Worm (Caenorhabditis elegans) whole organism, midembryonic: Measurements from ENCODE around the gene sid-2.

ENCODE experiments used
- T22C8.4 ChIP-seq: fragments of 200-800 bp; sonication (Bioruptor generic); IDR thresholded peaks from 2 replicates; pipeline ENCODE4 v1.3.6; 2022; ENCODE audit warnings: missing genetic modification characterization, missing compliant biosample characterization
- cog-1 ChIP-seq: sonication (generic microtip); optimal IDR thresholded peaks from 2 replicates; lab custom pipeline; 2016; ENCODE audit warnings: missing genetic modification characterization, missing compliant biosample characterization
- flt-1 ChIP-seq: fragments of 200-800 bp; sonication (Bioruptor generic); IDR thresholded peaks from 2 replicates; pipeline ENCODE4 v1.3.6; 2022; ENCODE audit warnings: missing genetic modification characterization, missing compliant biosample characterization
- klf-2 ChIP-seq: fragments of 200-800 bp; sonication (Bioruptor generic); conservative IDR thresholded peaks from 2 replicates; pipeline ENCODE4 v1.3.6; 2022; ENCODE audit warnings: missing genetic modification reagents, missing genetic modification characterization, missing compliant biosample characterization
- med-1 ChIP-seq: sonication (generic microtip); optimal IDR thresholded peaks from 2 replicates; lab custom pipeline; 2017; ENCODE audit warnings: missing genetic modification characterization, mild to moderate bottlenecking, missing compliant biosample characterization, antibody characterized with exemption, missing genetic modification reagents; ENCODE audit not compliant: insufficient read depth
- ref-1 ChIP-seq: fragments of 200-800 bp; sonication (Bioruptor generic); conservative IDR thresholded peaks from 2 replicates; pipeline ENCODE4 v1.3.6; 2022; ENCODE audit warnings: missing genetic modification reagents, missing genetic modification characterization, missing compliant biosample characterization
- tab-1 ChIP-seq: fragments of 200-800 bp; sonication (Bioruptor generic); IDR thresholded peaks from 2 replicates; pipeline ENCODE4 v1.3.6; 2022; ENCODE audit warnings: missing genetic modification characterization, missing compliant biosample characterization
- ztf-23 ChIP-seq: fragments of 200-800 bp; sonication (Bioruptor generic); IDR thresholded peaks from 2 replicates; pipeline ENCODE4 v1.3.6; 2022; ENCODE audit warnings: missing genetic modification reagents, missing genetic modification characterization, missing compliant biosample characterization
- ztf-29 ChIP-seq: fragments of 200-800 bp; sonication (Bioruptor generic); IDR thresholded peaks from 2 replicates; pipeline ENCODE4 v1.3.6; 2022; ENCODE audit warnings: missing genetic modification reagents, missing genetic modification characterization, missing compliant biosample characterization

sid-2 gene

DNA sequence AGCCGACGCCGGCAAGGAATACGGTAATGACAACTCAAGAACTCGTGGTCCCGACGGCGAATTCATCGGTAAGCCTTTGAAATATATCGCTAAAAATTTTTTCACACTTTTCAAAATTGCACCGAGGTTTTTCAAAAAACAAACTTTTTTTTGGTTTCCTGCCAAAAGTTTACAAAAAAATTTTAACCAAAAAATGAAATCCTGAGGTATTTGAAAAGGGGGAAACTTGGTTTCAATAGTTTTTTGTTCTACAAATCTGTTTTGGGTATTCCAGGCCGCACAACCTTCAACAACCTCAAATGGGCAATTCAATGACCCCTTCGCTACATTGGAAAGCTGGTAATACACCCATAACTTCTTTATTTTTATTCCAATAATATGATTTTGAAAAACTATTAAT is 2.8 kb downstream of the sid-2 start:
- TF ChIP-seq klf-2 (GFP tag; lab: Robert Waterston, UW) (no peak), cog-1 (tag; lab: Kevin White, UChicago) (no peak), ztf-23 (no peak), med-1 (GFP tag; lab: Kevin White, UChicago) (no peak), ztf-29 (GFP tag; lab: Robert Waterston, UW) (no peak), flt-1 (no peak), tab-1 (GFP tag; lab: Robert Waterston, UW) (no peak), ref-1 (GFP tag; lab: Robert Waterston, UW) (no peak), T22C8.4 (GFP tag; lab: Robert Waterston, UW) (no peak)

DNA sequence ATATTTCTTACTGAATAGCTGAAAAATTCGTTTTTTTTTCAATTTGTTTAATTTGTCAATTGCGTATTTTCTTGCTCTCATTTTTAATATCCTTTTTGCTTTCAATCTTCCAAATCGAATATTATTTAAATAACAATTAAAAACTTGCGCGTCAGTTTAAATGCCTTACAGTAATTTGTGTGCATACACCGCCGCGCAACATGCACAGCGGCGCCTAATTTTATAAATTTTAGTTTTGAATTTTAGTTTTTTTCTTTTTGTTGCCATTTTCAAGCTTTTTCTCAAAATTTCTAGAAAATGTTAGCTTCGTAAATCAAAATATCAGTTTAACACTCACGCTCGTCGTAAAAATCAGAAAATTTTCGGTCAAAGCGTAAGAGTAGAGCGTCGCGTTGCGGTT is 4.0 kb downstream of the sid-2 start:
- TF ChIP-seq flt-1, result no peak
- no peak for TF ChIP-seq ztf-29 (GFP tag; lab: Robert Waterston, UW)
- no peak for TF ChIP-seq ztf-23
- no peak for TF ChIP-seq cog-1 (tag; lab: Kevin White, UChicago)
- no peak for TF ChIP-seq med-1 (GFP tag; lab: Kevin White, UChicago)
- no peak for TF ChIP-seq tab-1 (GFP tag; lab: Robert Waterston, UW)
- TF ChIP-seq T22C8.4 (GFP tag; lab: Robert Waterston, UW), result no peak
- no peak for TF ChIP-seq ref-1 (GFP tag; lab: Robert Waterston, UW)
- no peak for TF ChIP-seq klf-2 (GFP tag; lab: Robert Waterston, UW)

DNA sequence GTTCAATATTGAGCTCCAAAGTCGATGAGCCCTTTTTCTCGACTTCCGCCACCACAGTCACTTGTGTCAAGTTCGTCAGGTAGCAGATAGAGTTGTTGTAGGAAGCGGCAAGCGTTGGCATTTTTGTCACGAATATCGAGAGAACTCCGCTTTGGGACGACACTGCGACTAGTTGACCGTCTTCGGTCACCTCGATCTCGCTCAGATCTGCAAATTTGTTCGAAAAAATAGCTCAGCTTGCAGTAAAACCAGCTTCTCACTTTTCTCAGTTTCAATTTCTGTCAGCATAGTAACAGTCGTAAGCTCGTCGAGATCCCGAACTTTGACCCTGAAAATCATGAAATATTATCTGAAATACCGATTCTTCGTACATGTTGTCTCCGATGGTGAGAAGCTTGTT is 5.0 kb downstream of the sid-2 start:
- TF ChIP-seq cog-1 (tag; lab: Kevin White, UChicago), result no peak
- no peak for TF ChIP-seq T22C8.4 (GFP tag; lab: Robert Waterston, UW)
- no peak for TF ChIP-seq flt-1
- no peak for TF ChIP-seq ztf-29 (GFP tag; lab: Robert Waterston, UW)
- TF ChIP-seq klf-2 (GFP tag; lab: Robert Waterston, UW), result no peak
- TF ChIP-seq med-1 (GFP tag; lab: Kevin White, UChicago), result no peak
- no peak for TF ChIP-seq tab-1 (GFP tag; lab: Robert Waterston, UW)
- no peak for TF ChIP-seq ref-1 (GFP tag; lab: Robert Waterston, UW)
- no peak for TF ChIP-seq ztf-23

DNA sequence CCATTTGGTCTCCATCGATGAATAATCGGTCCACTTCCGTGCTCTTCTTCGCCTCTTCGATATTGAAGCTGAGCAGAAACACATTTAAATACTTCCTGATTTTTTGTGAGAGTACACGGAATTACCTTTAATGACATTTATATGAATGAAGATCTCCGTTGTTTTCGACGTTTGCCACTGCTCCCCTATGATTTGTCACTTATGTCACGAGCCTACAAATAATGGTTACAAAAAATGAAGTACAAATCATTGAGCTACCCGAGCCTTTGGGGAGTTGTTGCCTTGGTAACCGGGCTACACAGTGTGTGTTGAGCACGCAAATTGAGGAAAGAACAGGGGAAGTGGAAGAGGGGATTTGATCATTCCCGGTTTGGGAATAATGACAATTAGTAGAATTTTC is 7.1 kb downstream of the sid-2 start, which contains the start of gene dyf-2:
Gene dyf-2 (minus strand): TSS at position 137 of the 400 bp plus-strand sequence.
- no peak for TF ChIP-seq flt-1
- TF ChIP-seq T22C8.4 (GFP tag; lab: Robert Waterston, UW), result no peak
- no peak for TF ChIP-seq ztf-29 (GFP tag; lab: Robert Waterston, UW)
- TF ChIP-seq klf-2 (GFP tag; lab: Robert Waterston, UW), result no peak
- no peak for TF ChIP-seq ref-1 (GFP tag; lab: Robert Waterston, UW)
- no peak for TF ChIP-seq med-1 (GFP tag; lab: Kevin White, UChicago)
- no peak for TF ChIP-seq ztf-23
- TF ChIP-seq cog-1 (tag; lab: Kevin White, UChicago), result no peak
- no peak for TF ChIP-seq tab-1 (GFP tag; lab: Robert Waterston, UW)

DNA sequence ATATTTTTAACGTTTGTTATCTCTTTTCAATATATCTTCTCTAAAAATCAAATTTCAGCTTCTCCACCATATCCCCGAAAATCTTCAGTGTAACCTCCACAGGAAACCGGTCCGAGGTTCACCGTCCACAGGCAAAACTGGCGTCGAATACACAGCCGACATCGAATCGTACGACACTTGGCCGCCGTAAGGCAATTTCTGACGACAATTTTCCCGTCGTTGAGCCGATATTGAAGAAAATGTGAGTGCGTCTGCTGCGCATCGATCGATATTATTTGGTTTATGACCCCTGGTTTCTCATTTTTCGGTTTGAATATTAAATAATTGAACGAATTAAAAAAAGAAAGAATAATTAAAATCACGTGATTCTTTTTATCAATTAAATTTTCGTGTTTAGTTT is 8.0 kb downstream of the sid-2 start, which contains the start of gene cul-2:
Gene cul-2 (plus strand): TSS at position 59 of the 400 bp plus-strand sequence.
- TF ChIP-seq ref-1 (GFP tag; lab: Robert Waterston, UW) (no peak), ztf-29 (GFP tag; lab: Robert Waterston, UW) (no peak), ztf-23 (no peak), flt-1 (no peak)

DNA sequence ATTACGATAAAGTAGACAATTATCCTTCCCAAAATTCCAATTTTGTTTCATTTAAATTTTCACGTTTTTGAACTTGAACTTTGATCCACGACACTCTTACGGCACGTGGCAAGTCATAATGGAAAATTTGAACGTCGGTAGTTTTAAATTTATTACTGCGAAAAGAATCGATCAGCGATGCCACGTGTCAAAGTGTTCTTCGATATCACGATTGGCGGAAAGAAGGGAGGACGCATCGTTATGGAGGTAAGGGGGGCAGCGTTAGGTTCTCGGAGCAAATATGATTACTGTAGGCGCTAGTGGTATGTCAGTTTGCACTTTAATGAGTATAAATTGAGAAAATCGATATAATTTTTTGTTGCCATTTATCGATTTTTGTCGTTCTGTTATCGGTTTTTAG is 13.3 kb downstream of the sid-2 start, which contains the start of gene cyn-2:
Gene cyn-2 (plus strand): TSS at position 114 of the 400 bp plus-strand sequence.
- no peak for TF ChIP-seq ztf-29 (GFP tag; lab: Robert Waterston, UW)
- no peak for TF ChIP-seq ref-1 (GFP tag; lab: Robert Waterston, UW)
- TF ChIP-seq cog-1 (tag; lab: Kevin White, UChicago), result no peak
- TF ChIP-seq med-1 (GFP tag; lab: Kevin White, UChicago), result no peak
- TF ChIP-seq T22C8.4 (GFP tag; lab: Robert Waterston, UW), result peak; percentile 16; the same call in 1 of the 2 replicates
- TF ChIP-seq flt-1, result no peak
- TF ChIP-seq klf-2 (GFP tag; lab: Robert Waterston, UW), result no peak
- no peak for TF ChIP-seq tab-1 (GFP tag; lab: Robert Waterston, UW)

DNA sequence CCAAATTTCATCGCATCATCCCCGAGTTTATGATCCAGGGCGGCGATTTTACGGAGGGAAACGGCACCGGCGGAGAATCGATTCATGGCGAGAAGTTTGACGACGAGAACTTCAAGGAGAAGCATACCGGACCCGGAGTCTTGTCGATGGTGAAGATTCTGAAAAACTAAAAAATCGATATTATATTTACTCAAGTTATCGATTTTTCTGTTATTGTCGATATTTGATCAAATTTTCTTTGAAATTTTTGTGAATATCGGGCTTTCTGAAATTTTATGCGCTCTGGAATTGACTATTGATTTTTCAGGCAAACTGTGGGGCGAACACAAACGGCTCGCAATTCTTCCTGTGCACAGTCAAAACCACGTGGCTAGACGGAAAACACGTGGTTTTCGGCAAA is 13.9 kb downstream of the sid-2 start:
- no peak for TF ChIP-seq ztf-23
- TF ChIP-seq med-1 (GFP tag; lab: Kevin White, UChicago), result no peak
- peak; percentile 47; the same call in 1 of the 2 replicates for TF ChIP-seq T22C8.4 (GFP tag; lab: Robert Waterston, UW)

DNA sequence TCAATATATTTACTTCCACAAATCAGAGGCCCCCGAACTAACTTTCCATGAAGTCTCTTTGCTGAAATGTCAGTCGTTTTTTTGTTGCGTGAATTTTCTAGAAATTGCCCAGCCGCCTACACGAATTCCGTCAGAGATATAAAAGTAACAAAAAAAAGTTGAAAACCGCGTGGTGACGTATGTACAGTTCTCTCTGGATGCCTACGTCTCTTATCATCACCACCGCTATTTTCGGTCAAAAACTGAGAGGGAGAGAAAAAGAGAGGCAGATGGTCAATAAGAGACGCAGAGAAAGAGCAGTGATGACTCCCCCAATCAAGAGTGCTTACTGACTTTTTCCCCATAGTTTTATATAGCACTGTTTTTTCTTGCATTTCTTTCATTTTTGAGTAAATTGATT is 14.8 kb downstream of the sid-2 start:
- no peak for TF ChIP-seq tab-1 (GFP tag; lab: Robert Waterston, UW)
- no peak for TF ChIP-seq ztf-29 (GFP tag; lab: Robert Waterston, UW)
- TF ChIP-seq klf-2 (GFP tag; lab: Robert Waterston, UW), result no peak
- no peak for TF ChIP-seq ref-1 (GFP tag; lab: Robert Waterston, UW)
- TF ChIP-seq flt-1, result no peak
- no peak for TF ChIP-seq cog-1 (tag; lab: Kevin White, UChicago)
- no peak for TF ChIP-seq med-1 (GFP tag; lab: Kevin White, UChicago)
- no peak for TF ChIP-seq ztf-23
- TF ChIP-seq T22C8.4 (GFP tag; lab: Robert Waterston, UW), result no peak

DNA sequence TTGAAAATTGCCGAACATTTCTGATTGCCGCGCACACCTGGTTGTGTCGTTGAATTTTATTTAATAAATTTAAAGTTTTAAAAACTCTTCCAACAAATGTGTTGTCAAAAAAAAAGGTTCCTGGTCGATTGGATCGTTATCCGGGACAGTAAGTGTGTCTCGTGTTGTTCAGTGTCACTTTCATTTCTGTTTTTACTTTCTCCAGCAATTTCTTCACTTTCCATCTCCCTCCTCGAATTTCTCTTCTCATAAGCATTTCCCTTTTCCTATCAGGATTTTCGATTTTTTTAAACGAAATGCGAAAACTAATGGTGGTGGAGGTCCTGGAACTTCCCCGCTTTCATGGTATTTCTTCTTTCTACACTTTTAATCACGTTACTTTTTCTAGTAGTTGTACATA is 16.3 kb downstream of the sid-2 start:
- TF ChIP-seq ref-1 (GFP tag; lab: Robert Waterston, UW), result no peak
- no peak for TF ChIP-seq med-1 (GFP tag; lab: Kevin White, UChicago)
- no peak for TF ChIP-seq ztf-23

DNA sequence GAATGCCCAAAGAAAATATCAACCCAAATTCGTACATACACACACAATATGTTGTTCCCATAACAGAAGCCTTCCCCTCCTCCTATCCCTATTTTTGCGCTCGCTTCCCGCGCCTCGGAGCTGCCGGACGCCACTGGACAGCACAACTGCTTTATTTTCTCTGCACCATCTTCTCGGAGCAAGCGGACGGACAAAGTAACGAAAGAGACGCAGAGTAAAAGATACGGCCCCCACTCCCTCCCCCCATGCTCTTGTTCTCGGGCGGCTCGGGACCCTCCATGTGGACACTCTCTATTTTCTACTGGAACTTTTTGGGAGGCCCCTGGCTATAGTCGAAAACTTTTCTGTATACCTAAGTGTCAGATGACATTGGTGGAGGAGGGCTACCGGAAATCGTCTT is 18.6 kb downstream of the sid-2 start:
- TF ChIP-seq klf-2 (GFP tag; lab: Robert Waterston, UW) (no peak), tab-1 (GFP tag; lab: Robert Waterston, UW) (no peak), T22C8.4 (GFP tag; lab: Robert Waterston, UW) (no peak), ref-1 (GFP tag; lab: Robert Waterston, UW) (no peak), cog-1 (tag; lab: Kevin White, UChicago) (no peak), ztf-29 (GFP tag; lab: Robert Waterston, UW) (no peak), ztf-23 (no peak), med-1 (GFP tag; lab: Kevin White, UChicago) (no peak), flt-1 (no peak)
